Fruit fly (Drosophila melanogaster): ENCODE measurements around the gene RpS14b.
A peak's percentile ranks its signal among the peaks of the same experiment; 100 is the strongest.

The RpS14b gene

DNA sequence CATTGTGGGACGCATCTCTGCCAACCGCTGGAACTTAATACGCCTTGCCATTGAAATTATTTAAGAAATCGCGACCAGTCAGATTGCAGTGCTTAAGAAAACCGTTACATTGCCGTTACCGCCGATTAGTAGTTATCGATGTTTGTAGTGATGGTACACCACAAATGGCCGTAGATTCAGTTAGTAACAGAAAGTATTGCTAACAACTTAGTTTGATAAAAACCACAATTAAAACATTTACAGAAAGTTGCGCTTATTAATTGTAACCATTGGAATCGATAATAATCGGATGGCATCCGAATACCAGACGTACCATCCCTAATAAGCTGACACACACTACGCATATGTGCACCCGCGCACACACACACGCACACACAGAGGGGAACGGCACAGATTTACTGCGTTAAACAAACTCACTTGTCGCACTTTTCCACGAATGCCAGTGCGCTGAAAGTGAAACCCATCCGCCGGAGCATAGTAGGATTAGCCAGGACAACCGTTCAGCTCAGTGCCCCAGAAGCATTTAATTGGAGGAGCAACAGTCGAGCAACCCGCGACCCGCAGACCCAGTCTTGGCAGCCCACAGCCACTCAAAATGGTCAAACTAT is 14.5 kb upstream of the RpS14b start, which contains the start of the genes hdm and Ykt6:
Gene hdm (minus strand): TSS at position 51 of the 608 bp plus-strand sequence.
Gene Ykt6 (plus strand): TSS at position 329 of the 608 bp plus-strand sequence.
- TF ChIP-seq CG8632 (GFP tag; optimal IDR thresholded peaks at IDR 0.05) (no peak), Gug (GFP tag; IDR thresholded peaks at IDR 0.05) (peak; percentile 59), CG6792 (GFP tag; optimal IDR thresholded peaks at IDR 0.05) (peak; percentile 63), CG7368 (GFP tag; optimal IDR thresholded peaks at IDR 0.05) (peak; percentile 70), Hr4 (GFP tag; optimal IDR thresholded peaks at IDR 0.05) (no peak), CG3032 (tag; optimal IDR thresholded peaks at IDR 0.05) (peak; percentile 64), CG8119 (GFP tag; IDR thresholded peaks at IDR 0.05) (no peak), eg (GFP tag; IDR thresholded peaks at IDR 0.05) (no peak; the same call in 2 of the 3 replicates), Sox15 (GFP tag; optimal IDR thresholded peaks at IDR 0.05) (peak; percentile 55), fd59A (GFP tag; optimal IDR thresholded peaks at IDR 0.05) (peak; percentile 28), esn (GFP tag; optimal IDR thresholded peaks at IDR 0.05) (peak; percentile 80), CG32006 (GFP tag; optimal IDR thresholded peaks at IDR 0.05) (no peak), fkh (GFP tag; optimal IDR thresholded peaks at IDR 0.05) (peak; percentile 77), vri (GFP tag; optimal IDR thresholded peaks at IDR 0.05) (no peak), CG9139 (GFP tag; optimal IDR thresholded peaks at IDR 0.05) (no peak), CG10631 (GFP tag; optimal IDR thresholded peaks at IDR 0.05) (peak; percentile 81), CG3919 (GFP tag; optimal IDR thresholded peaks at IDR 0.05) (no peak), achi (GFP tag; optimal IDR thresholded peaks at IDR 0.05) (peak; percentile 74), Hr38 (GFP tag; optimal IDR thresholded peaks at IDR 0.05) (peak; percentile 23), CG34406 (GFP tag; optimal IDR thresholded peaks at IDR 0.05) (no peak), Met (GFP tag; optimal IDR thresholded peaks at IDR 0.05) (no peak), ss (GFP tag; optimal IDR thresholded peaks at IDR 0.05) (no peak), Sox102F (GFP tag; optimal IDR thresholded peaks at IDR 0.05) (no peak), Smox (GFP tag; optimal IDR thresholded peaks at IDR 0.05) (no peak), CG6854 (GFP tag; optimal IDR thresholded peaks at IDR 0.05) (no peak), Eip78C (GFP tag) (peak; percentile 82), pdm3 (GFP tag; optimal IDR thresholded peaks at IDR 0.05) (no peak), Eip75B (GFP tag; optimal IDR thresholded peaks at IDR 0.05) (no peak), dsx (GFP tag; optimal IDR thresholded peaks at IDR 0.05; ENCODE audit: poor library complexity, severe bottlenecking) (peak; percentile 25), CG1621 (tag; optimal IDR thresholded peaks at IDR 0.05) (peak; percentile 57), Hr39 (GFP tag; optimal IDR thresholded peaks at IDR 0.05) (no peak), salr (GFP tag; optimal IDR thresholded peaks at IDR 0.05) (no peak), lz (GFP tag; optimal IDR thresholded peaks at IDR 0.05) (peak; percentile 80), CG8319 (GFP tag; optimal IDR thresholded peaks at IDR 0.05) (peak; percentile 45), Ets96B (tag; optimal IDR thresholded peaks at IDR 0.05) (peak; percentile 62), spab (GFP tag; optimal IDR thresholded peaks at IDR 0.05) (no peak), CG6163 (GFP tag; IDR thresholded peaks at IDR 0.05) (no peak; the same call in 1 of the 3 replicates), Blimp-1 (GFP tag; optimal IDR thresholded peaks at IDR 0.05) (no peak), svp (GFP tag) (peak; percentile 85), CG11762 (GFP tag; optimal IDR thresholded peaks at IDR 0.05; ENCODE audit: insufficient read depth) (peak; percentile 35), topi (GFP tag; optimal IDR thresholded peaks at IDR 0.05) (peak; percentile 78), dac (GFP tag; optimal IDR thresholded peaks at IDR 0.05) (no peak), CG15336 (GFP tag; IDR thresholded peaks at IDR 0.05) (peak; percentile 52; the same call in 1 of the 2 replicates), cyc (GFP tag; optimal IDR thresholded peaks at IDR 0.05) (peak; percentile 81), fd85E (GFP tag; optimal IDR thresholded peaks at IDR 0.05) (no peak), Ets21C (GFP tag; optimal IDR thresholded peaks at IDR 0.05) (peak; percentile 65), Sox14 (GFP tag; optimal IDR thresholded peaks at IDR 0.05) (peak; percentile 73), CG31627 (GFP tag; optimal IDR thresholded peaks at IDR 0.05) (peak; percentile 79), OdsH (GFP tag; optimal IDR thresholded peaks at IDR 0.05) (no peak), CG10669 (GFP tag; optimal IDR thresholded peaks at IDR 0.05) (no peak), CG4318 (GFP tag; optimal IDR thresholded peaks at IDR 0.05) (no peak), acj6 (GFP tag; optimal IDR thresholded peaks at IDR 0.05) (peak; percentile 71)
